Fruit fly (Drosophila melanogaster) whole organism, pupa: ENCODE data around the gene CG15930.

Experiments used
- CG10348 ChIP-seq: fragments of 200-800 bp; sonication (Bioruptor generic); IDR thresholded peaks from 2 replicates; pipeline ENCODE4 v1.3.6; 2022; ENCODE audit warnings: missing biosample characterization, missing genetic modification characterization
- CG12605 ChIP-seq: fragments of 200-800 bp; sonication (Bioruptor generic); IDR thresholded peaks from 2 replicates; pipeline ENCODE4 v1.3.6; 2022; ENCODE audit warnings: missing biosample characterization, missing genetic modification characterization
- CG13204 ChIP-seq: fragments of 200-800 bp; sonication (Bioruptor generic); optimal IDR thresholded peaks from 2 replicates; lab custom pipeline; 2018; ENCODE audit warnings: missing biosample characterization, mild to moderate bottlenecking, missing genetic modification characterization, moderate library complexity
- CG14655 ChIP-seq: fragments of 200-800 bp; sonication (Bioruptor generic); optimal IDR thresholded peaks from 3 replicates; lab custom pipeline; 2017; ENCODE audit warnings: mild to moderate bottlenecking, missing biosample characterization, missing genetic modification reagents, missing genetic modification characterization
- CG15710 ChIP-seq: fragments of 200-800 bp; sonication (Bioruptor generic); optimal IDR thresholded peaks from 2 replicates; lab custom pipeline; 2018; ENCODE audit warnings: missing biosample characterization, mild to moderate bottlenecking, missing genetic modification characterization, moderate library complexity
- CG17806 ChIP-seq: fragments of 200-800 bp; sonication (Bioruptor generic); optimal IDR thresholded peaks from 2 replicates; lab custom pipeline; 2018; ENCODE audit warnings: missing biosample characterization, mild to moderate bottlenecking, missing genetic modification characterization, moderate library complexity
- CG32121 ChIP-seq: fragments of 200-800 bp; sonication (Bioruptor generic); IDR thresholded peaks from 2 replicates; pipeline ENCODE4 v1.3.6; 2022; ENCODE audit warnings: missing biosample characterization, missing genetic modification characterization
- CG34367 ChIP-seq: fragments of 200-800 bp; sonication (Bioruptor generic); optimal IDR thresholded peaks from 2 replicates; lab custom pipeline; 2018; ENCODE audit warnings: missing biosample characterization, mild to moderate bottlenecking, missing genetic modification characterization
- CG4496 ChIP-seq: fragments of 200-800 bp; sonication (Bioruptor generic); IDR thresholded peaks from 3 replicates; pipeline ENCODE4 v1.3.6; 2022; ENCODE audit warnings: missing biosample characterization, missing genetic modification characterization
- CG8159 ChIP-seq: fragments of 200-800 bp; sonication (Bioruptor generic); optimal IDR thresholded peaks from 3 replicates; lab custom pipeline; 2018; ENCODE audit warnings: missing biosample characterization, mild to moderate bottlenecking, missing genetic modification characterization, moderate library complexity
- CG8301 ChIP-seq: fragments of 200-800 bp; sonication (Bioruptor generic); optimal IDR thresholded peaks from 2 replicates; lab custom pipeline; 2018; ENCODE audit warnings: missing biosample characterization, mild to moderate bottlenecking, missing genetic modification characterization
- CG9948 ChIP-seq: fragments of 200-800 bp; sonication (Bioruptor generic); optimal IDR thresholded peaks from 2 replicates; lab custom pipeline; 2018; ENCODE audit warnings: missing biosample characterization, mild to moderate bottlenecking, missing genetic modification characterization, moderate library complexity
- D1 ChIP-seq: fragments of 200-800 bp; sonication (Bioruptor generic); optimal IDR thresholded peaks from 2 replicates; lab custom pipeline; 2018; ENCODE audit warnings: missing biosample characterization, mild to moderate bottlenecking, missing genetic modification characterization, moderate library complexity
- EcR ChIP-seq: fragments of 200-800 bp; sonication (Bioruptor generic); optimal IDR thresholded peaks from 3 replicates; lab custom pipeline; 2019; ENCODE audit warnings: missing biosample characterization, missing genetic modification characterization, mild to moderate bottlenecking, moderate library complexity, missing genetic modification reagents
- Ets98B ChIP-seq: fragments of 200-800 bp; sonication (Bioruptor generic); IDR thresholded peaks from 2 replicates; pipeline ENCODE4 v1.3.6; 2022; ENCODE audit warnings: missing biosample characterization, missing genetic modification characterization
- Pif1A ChIP-seq: fragments of 200-800 bp; sonication (Bioruptor generic); optimal IDR thresholded peaks from 3 replicates; lab custom pipeline; 2016; ENCODE audit warnings: missing biosample characterization, missing genetic modification characterization
- Pif1B ChIP-seq: fragments of 200-800 bp; sonication (Bioruptor generic); optimal IDR thresholded peaks from 3 replicates; lab custom pipeline; 2016; ENCODE audit warnings: missing biosample characterization, missing genetic modification characterization
- Snoo ChIP-seq: fragments of 200-800 bp; sonication (Bioruptor generic); optimal IDR thresholded peaks from 3 replicates; lab custom pipeline; 2017; ENCODE audit warnings: missing biosample characterization, mild to moderate bottlenecking, missing genetic modification characterization, inconsistent platforms
- fd96Ca ChIP-seq: fragments of 200-800 bp; sonication (Bioruptor generic); IDR thresholded peaks from 3 replicates; pipeline ENCODE4 v1.3.6; 2022; ENCODE audit warnings: missing biosample characterization, missing genetic modification characterization
- gl ChIP-seq: fragments of 200-800 bp; sonication (Bioruptor generic); optimal IDR thresholded peaks from 2 replicates; lab custom pipeline; 2018; ENCODE audit warnings: missing biosample characterization, mild to moderate bottlenecking, missing genetic modification characterization
- rn ChIP-seq: fragments of 200-800 bp; sonication (Bioruptor generic); IDR thresholded peaks from 2 replicates; pipeline ENCODE4 v1.3.6; 2022; ENCODE audit warnings: missing biosample characterization, missing genetic modification characterization

The CG15930 gene

dm6 chrX:5339970-5340369, 22.9 kb upstream of the CG15930 start, which contains the start of gene SK:
Gene SK, plus strand, starts transcription at chrX:5340236.
- TF ChIP-seq fd96Ca (GFP tag; lab: Robert Waterston, UW) (peak; percentile 52; the same call in 1 of the 3 replicates), CG8159 (tag; lab: Kevin White, UChicago) (no peak), Ets98B (peak; percentile 65; the same call in 1 of the 2 replicates), Pif1A (no peak), CG32121 (GFP tag; lab: Robert Waterston, UW) (peak; percentile 63; the same call in 1 of the 2 replicates)

- TF ChIP-seq EcR (no peak), CG14655 (GFP tag; lab: Kevin White, UChicago) (peak; percentile 30), CG8301 (tag; lab: Kevin White, UChicago) (no peak), CG10348 (GFP tag; lab: Robert Waterston, UW) (no peak), CG32121 (GFP tag; lab: Robert Waterston, UW) (no peak), CG8159 (tag; lab: Kevin White, UChicago) (no peak)
Observed at dm6 chrX:5338435-5338834, 21.3 kb upstream of the CG15930 start.

- no peak for TF ChIP-seq CG32121 (GFP tag; lab: Robert Waterston, UW)
- TF ChIP-seq Snoo (tag; lab: Kevin White, UChicago): no peak
- no peak for TF ChIP-seq CG17806
- TF ChIP-seq, all 21 proteins: peak for 0
Observed at dm6 chrX:5337316-5337715, 20.2 kb upstream of the CG15930 start.

dm6 chrX:5336722-5337121, 19.6 kb upstream of the CG15930 start:
- TF ChIP-seq CG9948 (tag; lab: Kevin White, UChicago) (peak; percentile 15), CG34367 (tag; lab: Kevin White, UChicago) (no peak), CG12605 (GFP tag; lab: Robert Waterston, UW) (no peak; the same call in 1 of the 2 replicates), CG4496 (GFP tag; lab: Robert Waterston, UW) (peak; percentile 23; the same call in 1 of the 3 replicates), CG14655 (GFP tag; lab: Kevin White, UChicago) (peak; percentile 18), EcR (no peak), CG15710 (tag; lab: Kevin White, UChicago) (peak; percentile 34), CG8159 (tag; lab: Kevin White, UChicago) (peak; percentile 53), CG17806 (no peak), CG13204 (no peak), Pif1A (no peak), CG10348 (GFP tag; lab: Robert Waterston, UW) (no peak), Ets98B (0 out of 2 replicates have a peak, but pooled peaks have one; percentile 22), gl (tag; lab: Kevin White, UChicago) (no peak), Snoo (tag; lab: Kevin White, UChicago) (no peak), CG32121 (GFP tag; lab: Robert Waterston, UW) (peak; percentile 64), fd96Ca (GFP tag; lab: Robert Waterston, UW) (no peak), rn (GFP tag; lab: Robert Waterston, UW) (no peak), CG8301 (tag; lab: Kevin White, UChicago) (peak; percentile 24), D1 (tag; lab: Kevin White, UChicago) (no peak), Pif1B (GFP tag; lab: Kevin White, UChicago) (no peak)
- TF ChIP-seq, all 21 proteins: peak for 8

dm6 chrX:5332259-5332862, 15.3 kb upstream of the CG15930 start, which contains the start of gene CanB:
Gene CanB, plus strand, starts transcription at chrX:5332499.
- TF ChIP-seq CG8301 (tag; lab: Kevin White, UChicago) (no peak), CG12605 (GFP tag; lab: Robert Waterston, UW) (0 out of 2 replicates have a peak, but pooled peaks have one; percentile 22), CG32121 (GFP tag; lab: Robert Waterston, UW) (no peak), rn (GFP tag; lab: Robert Waterston, UW) (no peak), D1 (tag; lab: Kevin White, UChicago) (no peak), CG4496 (GFP tag; lab: Robert Waterston, UW) (peak; percentile 75)

- TF ChIP-seq CG32121 (GFP tag; lab: Robert Waterston, UW) (peak; percentile 40; the same call in 1 of the 2 replicates), EcR (no peak), CG17806 (no peak), Snoo (tag; lab: Kevin White, UChicago) (peak; percentile 19), CG4496 (GFP tag; lab: Robert Waterston, UW) (peak; percentile 54; the same call in 1 of the 3 replicates), CG8301 (tag; lab: Kevin White, UChicago) (peak; percentile 14), fd96Ca (GFP tag; lab: Robert Waterston, UW) (peak; percentile 53; the same call in 1 of the 3 replicates), CG8159 (tag; lab: Kevin White, UChicago) (peak; percentile 33), Ets98B (peak; percentile 2; the same call in 1 of the 2 replicates)
Observed at dm6 chrX:5329266-5329898, 12.3 kb upstream of the CG15930 start, which contains the start of the genes CG3309 and XRCC1. Gene CG3309, minus strand, starts transcription at chrX:5329347. Gene XRCC1, plus strand, starts transcription at chrX:5329876.
